Worm (Caenorhabditis elegans): Measurements from ENCODE around the gene ceh-41.

DNA sequence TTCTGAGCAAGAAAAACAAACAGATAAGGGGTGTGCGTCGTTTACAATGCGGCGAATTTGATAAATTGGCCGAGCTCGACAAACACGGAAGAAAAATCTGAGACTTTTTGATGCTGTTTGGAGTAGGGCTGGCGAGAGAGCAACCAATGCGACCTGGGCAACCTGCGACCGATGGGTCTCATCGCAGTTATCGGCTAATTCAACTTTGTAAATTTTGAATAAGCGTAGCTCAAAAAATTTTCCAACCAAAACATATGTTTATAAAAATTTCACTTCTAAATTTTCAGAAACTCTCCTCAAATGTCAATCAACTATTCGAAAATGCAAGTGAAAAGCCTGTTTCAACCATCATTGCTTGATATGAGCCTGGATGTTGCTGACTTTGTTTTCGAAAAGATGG is 43.4 kb upstream of the ceh-41 start, which contains the start of gene B0294.3:
- TF ChIP-seq hmg-4 (GFP tag; optimal IDR thresholded peaks at IDR 0.05), result no peak
- no peak for TF ChIP-seq ceh-36 (tag; optimal IDR thresholded peaks at IDR 0.05)
- no peak for TF ChIP-seq F13C5.2 (tag; optimal IDR thresholded peaks at IDR 0.05)
- no peak for TF ChIP-seq ama-1 (optimal IDR thresholded peaks at IDR 0.05)
- no peak for TF ChIP-seq pes-1 (GFP tag; IDR thresholded peaks at IDR 0.05)
- TF ChIP-seq ets-7 (tag; optimal IDR thresholded peaks at IDR 0.05), result no peak
- TF ChIP-seq tbx-37 (GFP tag; conservative IDR thresholded peaks at IDR 0.05), result no peak
- TF ChIP-seq hnd-1 (tag; optimal IDR thresholded peaks at IDR 0.05), result no peak
- TF ChIP-seq sea-1 (GFP tag; conservative IDR thresholded peaks at IDR 0.05), result no peak
- no peak for TF ChIP-seq tra-4 (tag; optimal IDR thresholded peaks at IDR 0.05)
- TF ChIP-seq flt-1 (GFP tag; IDR thresholded peaks at IDR 0.05), result no peak
- TF ChIP-seq B0310.2 (tag; optimal IDR thresholded peaks at IDR 0.05), result no peak
- TF ChIP-seq hmbx-1 (tag; optimal IDR thresholded peaks at IDR 0.05), result no peak
- TF ChIP-seq aly-1 (tag; optimal IDR thresholded peaks at IDR 0.05), result no peak

Measured in whole organism, early embryonic.